Fruit fly (Drosophila melanogaster) whole organism: Measurements from ENCODE around the gene Hmgcr.

ENCODE experiments used
- CG8478 ChIP-seq: fragments of >200 bp; optimal IDR thresholded peaks from 2 replicates; lab custom pipeline; 2018; ENCODE audit warnings: inconsistent platforms
- Dll ChIP-seq: fragments of >200 bp; optimal IDR thresholded peaks from 2 replicates; lab custom pipeline; 2017
- EcR ChIP-seq, 2 experiments: fragments of >200 bp; optimal IDR thresholded peaks; 2 replicates each; lab custom pipeline; 2017; ENCODE audit warnings: missing biosample characterization in 2 of 2, missing genetic modification characterization in 2 of 2, missing genetic modification reagents in 2 of 2
- pan ChIP-seq: fragments of >200 bp; optimal IDR thresholded peaks from 2 replicates; lab custom pipeline; 2017
- psq ChIP-seq: fragments of >200 bp; optimal IDR thresholded peaks from 2 replicates; lab custom pipeline; 2017
- usp ChIP-seq: fragments of >200 bp; optimal IDR thresholded peaks from 2 replicates; lab custom pipeline; 2017; ENCODE audit warnings: missing biosample characterization, missing genetic modification characterization, mixed read lengths

Gene Hmgcr

DNA sequence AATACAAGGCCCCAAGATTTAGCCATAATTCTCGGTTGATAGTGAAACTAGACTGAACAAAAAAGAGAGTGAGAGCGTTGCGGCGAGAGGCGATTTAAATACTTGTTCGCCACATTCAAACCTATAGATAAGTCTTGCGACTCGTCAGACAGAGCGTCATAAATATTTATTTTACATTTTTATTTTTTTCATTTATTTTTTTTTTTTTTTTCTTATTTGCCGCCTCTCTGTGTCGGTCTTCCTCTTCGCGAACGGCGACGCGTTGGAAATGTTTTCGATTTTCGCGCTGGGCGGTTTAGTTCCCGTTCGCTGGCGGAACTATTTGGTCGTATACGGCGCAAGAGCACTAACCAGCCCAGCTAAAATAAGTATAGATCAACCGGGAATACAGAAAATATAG lies 5.0 kb upstream of the Hmgcr start:
- TF ChIP-seq pan (lab: Kevin White, UChicago) (no peak), CG8478 (lab: Kevin White, UChicago) (no peak), Dll (lab: Kevin White, UChicago) (no peak), EcR (GFP tag; optimal IDR thresholded peaks at IDR 0.05; lab: Kevin White, UChicago) (no peak), psq (lab: Kevin White, UChicago) (no peak), usp (GFP tag; lab: Kevin White, UChicago) (no peak)

DNA sequence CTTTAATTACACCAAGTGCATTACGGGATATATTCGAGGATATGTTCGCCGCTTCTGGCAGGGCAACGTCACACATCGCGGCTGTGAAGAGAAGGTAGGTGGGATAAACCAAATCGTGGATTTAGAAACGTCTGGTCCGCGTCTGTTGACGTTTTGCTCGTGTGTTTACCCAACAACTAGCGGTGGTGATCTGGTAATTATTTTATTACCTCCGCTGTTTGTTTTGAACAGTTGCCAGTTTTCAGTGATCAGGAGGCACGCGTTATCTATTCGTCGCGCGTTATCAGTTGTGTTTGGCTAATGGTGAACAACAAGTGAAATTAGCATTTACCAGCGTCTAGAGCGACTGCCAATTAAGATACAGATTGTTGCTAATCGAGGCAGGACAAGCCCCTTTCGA lies 4.1 kb upstream of the Hmgcr start:
- no peak for TF ChIP-seq pan (lab: Kevin White, UChicago)

DNA sequence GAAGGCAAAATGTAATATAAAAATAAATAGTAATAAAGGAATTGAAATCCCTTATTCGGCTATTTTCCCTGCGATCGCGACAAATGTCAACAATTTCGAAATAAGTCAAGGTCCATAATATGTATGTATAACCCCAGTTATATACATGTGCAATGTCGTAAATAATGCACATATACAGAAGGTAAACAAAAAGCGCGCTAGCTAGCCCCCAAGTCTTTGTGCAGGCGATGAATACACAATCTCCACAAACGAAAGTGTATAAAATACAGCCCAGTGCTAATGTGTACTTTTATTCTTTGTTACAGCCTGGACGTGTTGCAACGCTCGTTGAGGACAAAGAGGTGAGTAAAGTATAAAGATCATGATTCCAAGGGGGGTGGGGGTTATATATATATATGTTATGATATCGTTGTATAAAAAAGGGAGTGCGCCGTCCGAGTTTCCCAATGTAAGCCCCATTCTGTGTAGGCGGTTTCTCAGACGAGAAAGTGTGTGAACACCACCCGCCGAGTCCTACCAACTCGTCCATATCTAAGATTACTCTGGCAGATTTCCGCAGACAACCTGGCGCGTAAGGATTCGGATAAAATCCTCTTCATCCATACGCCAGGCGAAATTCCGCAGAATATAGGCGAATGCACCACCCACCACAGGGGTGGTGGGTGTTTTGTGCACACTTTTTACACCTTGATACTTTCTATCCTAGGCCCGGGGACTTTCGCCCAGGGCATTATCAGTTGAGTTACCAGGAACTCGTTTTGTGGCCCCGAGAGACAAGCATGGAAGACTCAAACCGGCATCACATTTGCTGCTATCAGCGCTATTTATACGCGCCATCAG lies 3.3 kb upstream of the Hmgcr start:
- no peak for TF ChIP-seq pan (lab: Kevin White, UChicago)
- no peak for TF ChIP-seq CG8478 (lab: Kevin White, UChicago)

DNA sequence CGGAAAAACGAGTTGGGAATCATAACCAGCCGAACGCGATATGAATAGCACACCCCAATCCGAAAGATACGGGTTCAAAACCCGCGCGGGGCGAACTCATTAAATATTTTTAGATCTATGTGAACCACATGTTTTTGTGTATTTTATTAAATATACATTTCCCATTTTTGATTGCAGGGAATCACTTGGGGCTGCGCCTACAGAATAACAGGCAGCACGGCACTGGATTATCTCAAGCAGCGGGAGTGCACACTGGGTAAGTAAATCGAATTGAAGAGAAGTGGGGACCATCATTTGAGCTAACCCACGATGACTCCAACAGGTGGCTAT lies 2.7 kb upstream of the Hmgcr start:
- TF ChIP-seq pan (lab: Kevin White, UChicago) (no peak), Dll (lab: Kevin White, UChicago) (no peak), EcR (GFP tag; optimal IDR thresholded peaks at IDR 0.05; lab: Kevin White, UChicago) (no peak)

DNA sequence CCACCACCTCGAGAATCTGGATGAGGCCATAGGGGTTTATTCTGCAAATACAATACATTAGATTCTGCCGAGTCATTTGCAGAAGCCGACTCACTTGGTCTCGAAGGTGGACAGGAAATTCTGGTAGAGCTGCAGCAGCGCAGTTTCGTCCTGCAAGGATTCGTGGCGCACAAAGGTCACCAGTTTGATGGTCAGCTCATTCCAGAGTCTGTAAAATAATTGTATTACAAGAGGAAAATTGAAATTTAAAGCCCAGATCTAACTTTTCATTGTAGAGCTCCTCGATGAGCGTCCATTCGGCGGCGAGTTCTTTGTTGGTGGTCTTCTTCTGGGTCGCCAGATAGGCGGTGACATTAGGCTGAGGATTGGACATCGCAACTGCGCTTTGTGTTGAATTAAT lies 591 bp upstream of the Hmgcr start:
- TF ChIP-seq CG8478 (lab: Kevin White, UChicago) (no peak), pan (lab: Kevin White, UChicago) (no peak), Dll (lab: Kevin White, UChicago) (no peak), usp (GFP tag; lab: Kevin White, UChicago) (no peak), EcR (GFP tag; optimal IDR thresholded peaks at IDR 0.05; lab: Kevin White, UChicago) (no peak), psq (lab: Kevin White, UChicago) (no peak)

DNA sequence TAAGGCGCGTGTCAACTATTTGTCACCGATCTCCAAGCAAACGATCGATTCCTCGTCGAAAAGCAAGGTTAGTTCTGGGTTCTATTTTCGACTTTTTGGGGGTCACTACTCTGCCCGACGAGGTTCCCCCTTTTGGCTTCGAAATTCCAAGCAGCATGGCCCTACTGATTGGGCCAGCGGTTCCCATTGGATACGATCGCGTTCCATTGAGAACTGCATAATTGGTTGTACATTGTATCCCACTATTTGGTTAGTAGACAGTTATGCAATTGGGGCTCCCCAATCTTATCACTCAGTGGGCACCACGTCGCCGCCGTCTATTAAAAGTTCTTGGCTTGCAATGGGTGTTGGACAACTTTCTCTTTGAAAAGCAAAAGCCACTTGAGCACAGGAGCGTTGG lies 647 bp downstream of the Hmgcr start:
- no peak for TF ChIP-seq EcR (GFP tag; optimal IDR thresholded peaks at IDR 0.05; lab: Kevin White, UChicago)
- no peak for TF ChIP-seq pan (lab: Kevin White, UChicago)
- no peak for TF ChIP-seq psq (lab: Kevin White, UChicago)
- TF ChIP-seq usp (GFP tag; lab: Kevin White, UChicago), result no peak
- no peak for TF ChIP-seq Dll (lab: Kevin White, UChicago)
- TF ChIP-seq CG8478 (lab: Kevin White, UChicago), result no peak

DNA sequence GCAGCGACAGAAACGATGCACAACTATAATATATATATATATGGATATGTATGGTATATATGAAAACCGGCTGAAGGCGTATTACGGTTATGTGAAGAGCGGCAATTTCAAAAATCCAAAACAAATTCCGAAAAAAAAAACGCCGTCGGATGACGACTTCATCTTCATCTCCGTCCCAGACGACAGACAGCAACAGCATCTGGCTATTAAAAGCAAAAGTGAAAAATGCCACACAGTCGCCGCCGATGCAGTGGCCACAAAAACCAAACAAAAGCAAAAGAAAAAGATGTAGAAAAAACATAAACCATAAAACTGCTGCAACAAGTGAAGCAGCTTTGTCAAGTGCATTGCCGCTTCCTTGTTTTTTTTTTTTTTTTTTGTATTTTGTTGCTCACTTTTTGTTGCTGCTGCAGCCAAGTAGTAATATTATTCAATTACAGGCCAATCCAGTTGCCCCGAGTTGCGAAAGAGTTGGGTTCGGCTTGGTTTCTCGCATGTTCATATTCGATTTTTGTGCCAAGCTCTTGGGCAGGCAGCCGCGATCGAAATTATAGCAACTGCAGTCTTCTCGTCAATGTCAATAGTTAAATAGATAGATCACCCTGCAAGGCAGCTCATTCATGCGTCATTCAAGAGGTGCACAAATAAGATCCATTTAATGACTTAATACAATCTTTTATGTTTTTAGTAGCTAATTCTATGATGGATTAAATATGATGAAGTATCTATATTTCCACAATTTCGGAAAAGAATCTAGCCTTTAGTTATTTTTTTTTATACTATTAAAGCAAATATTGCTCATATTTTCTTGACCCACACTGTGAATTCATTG lies 1.7 kb downstream of the Hmgcr start:
- TF ChIP-seq pan (lab: Kevin White, UChicago) (no peak), usp (GFP tag; lab: Kevin White, UChicago) (no peak), EcR (GFP tag; optimal IDR thresholded peaks at IDR 0.05; lab: Kevin White, UChicago) (no peak), Dll (lab: Kevin White, UChicago) (no peak), psq (lab: Kevin White, UChicago) (no peak), CG8478 (lab: Kevin White, UChicago) (no peak)

DNA sequence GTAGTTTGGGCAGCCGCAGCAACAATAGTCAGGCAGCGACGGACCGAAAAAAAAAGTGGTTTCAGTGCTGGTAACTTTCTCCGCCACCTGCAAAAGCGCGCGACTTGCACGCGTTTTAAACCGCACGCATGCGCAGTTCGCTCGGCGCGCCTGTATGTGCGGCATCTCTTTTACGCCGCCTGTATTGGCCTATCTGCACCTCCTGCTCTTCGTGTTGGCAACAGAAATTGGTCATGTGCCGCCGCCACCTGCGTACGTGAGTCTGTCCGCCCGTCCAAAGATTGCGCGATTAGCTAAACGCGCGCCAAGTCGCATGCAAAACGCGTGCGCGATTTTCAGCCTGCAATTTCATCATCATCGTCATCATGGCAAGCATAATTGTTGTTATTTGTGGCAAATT lies 2.5 kb downstream of the Hmgcr start:
- no peak for TF ChIP-seq pan (lab: Kevin White, UChicago)

DNA sequence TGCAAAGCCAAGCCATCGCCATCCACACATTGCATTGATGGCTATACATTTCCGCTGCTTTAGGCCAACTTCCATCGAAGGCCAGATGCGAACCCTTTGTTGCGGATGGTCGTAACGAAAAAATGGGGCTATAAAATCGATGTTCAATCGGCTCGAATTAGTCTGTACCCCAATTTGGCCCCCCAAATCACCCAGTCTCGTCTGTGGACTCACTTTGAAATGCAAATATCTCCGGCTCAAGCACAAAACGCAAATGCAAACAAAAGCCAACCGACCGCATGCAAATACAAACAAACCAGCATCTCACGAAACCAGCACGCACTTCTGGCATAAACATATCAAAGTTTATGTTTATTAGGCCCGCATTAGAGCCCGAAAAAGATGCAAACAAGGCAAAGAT lies 3.2 kb downstream of the Hmgcr start:
- TF ChIP-seq Dll (lab: Kevin White, UChicago) (no peak), psq (lab: Kevin White, UChicago) (no peak)

DNA sequence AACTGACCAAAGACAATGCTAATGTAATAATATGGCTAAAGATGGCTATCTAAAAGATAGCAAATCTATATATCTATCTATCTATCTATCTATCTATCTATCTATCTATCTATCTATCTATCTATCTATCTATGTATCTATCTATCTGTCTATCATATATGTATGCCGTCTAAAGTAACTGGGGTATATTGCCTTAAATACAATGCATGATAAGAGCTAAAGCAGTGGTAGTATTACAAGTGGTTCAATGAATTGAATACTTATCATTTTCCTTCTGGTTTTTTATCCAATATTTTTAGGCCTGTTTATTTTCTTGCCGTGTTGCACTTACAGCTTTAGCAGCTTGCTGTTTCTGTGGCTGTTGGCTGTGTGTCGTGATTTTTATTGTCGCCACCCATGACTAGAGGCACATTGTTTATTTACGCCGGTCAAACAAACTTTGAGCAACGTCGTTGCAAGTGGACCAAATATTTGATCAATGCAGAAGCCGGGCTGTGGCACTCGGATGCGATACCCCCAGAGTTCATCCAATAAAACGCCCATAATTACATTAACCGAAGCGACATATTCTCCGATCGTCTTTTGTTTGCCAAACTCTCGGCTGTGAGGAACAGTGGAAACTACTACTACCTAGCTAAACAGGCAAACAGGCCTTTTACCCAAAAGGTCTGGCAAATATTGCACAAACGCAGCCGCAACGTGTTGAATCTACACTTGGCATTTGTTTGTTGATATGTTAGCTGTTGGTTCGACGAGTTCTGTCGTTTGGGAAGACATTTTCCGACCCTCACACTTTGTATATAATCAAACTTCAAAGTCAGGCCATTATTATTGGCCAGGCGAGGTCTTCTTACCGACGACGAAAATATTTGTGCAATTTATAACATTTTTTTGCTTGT lies 4.8 kb downstream of the Hmgcr start:
- TF ChIP-seq Dll (lab: Kevin White, UChicago) (no peak), psq (lab: Kevin White, UChicago) (no peak), CG8478 (lab: Kevin White, UChicago) (no peak), usp (GFP tag; lab: Kevin White, UChicago) (no peak), pan (lab: Kevin White, UChicago) (no peak), EcR (GFP tag; optimal IDR thresholded peaks at IDR 0.05; lab: Kevin White, UChicago) (no peak)

DNA sequence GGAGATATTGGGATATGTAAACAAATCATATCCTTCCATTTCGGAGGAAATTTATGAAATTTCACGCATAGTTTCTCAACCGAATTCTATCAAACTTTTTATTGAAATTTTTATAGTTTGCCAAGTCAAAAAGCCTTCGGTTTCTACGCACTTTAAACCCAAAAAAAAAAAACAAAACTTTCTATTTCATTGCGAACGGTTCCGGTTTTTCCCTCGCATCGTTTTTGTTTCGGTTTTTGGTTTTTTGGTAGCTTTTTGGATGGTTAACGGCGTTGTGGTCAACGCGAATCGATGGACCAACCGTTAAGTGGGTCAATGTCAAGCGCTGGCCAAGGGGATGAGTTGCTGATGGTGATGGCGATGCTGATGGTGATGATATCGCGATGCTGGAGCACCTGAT lies 7.8 kb downstream of the Hmgcr start:
- no peak for TF ChIP-seq Dll (lab: Kevin White, UChicago)
- TF ChIP-seq EcR (GFP tag; optimal IDR thresholded peaks at IDR 0.05; lab: Kevin White, UChicago), result no peak
- no peak for TF ChIP-seq pan (lab: Kevin White, UChicago)
- TF ChIP-seq CG8478 (lab: Kevin White, UChicago), result no peak
- TF ChIP-seq usp (GFP tag; lab: Kevin White, UChicago), result no peak
- TF ChIP-seq psq (lab: Kevin White, UChicago), result no peak
